Fruit fly (Drosophila melanogaster): ENCODE data around the gene Muc11A.

Gene Muc11A

dm6 chrX:12017815-12018439 lies 41.7 kb upstream of the Muc11A start, which contains the start of gene Chrac-16:
Gene Chrac-16 (minus strand): TSS chrX:12017961.
- TF ChIP-seq CG14711 (tag; optimal IDR thresholded peaks at IDR 0.05) (no peak), Mnt (GFP tag; optimal IDR thresholded peaks at IDR 0.05) (no peak), CG7101 (tag; optimal IDR thresholded peaks at IDR 0.05) (no peak), kay (GFP tag; ENCODE audit: borderline replicate concordance) (no peak), Hr96 (GFP tag; optimal IDR thresholded peaks at IDR 0.05) (no peak)

dm6 chrX:12018440-12019101 lies 41.0 kb upstream of the Muc11A start, which contains the start of gene Lsm12a:
Gene Lsm12a (plus strand): TSS chrX:12018640.
- TF ChIP-seq Clk (GFP tag; optimal IDR thresholded peaks at IDR 0.05) (no peak), bab1 (GFP tag; optimal IDR thresholded peaks at IDR 0.05) (peak; percentile 4), cic (GFP tag; optimal IDR thresholded peaks at IDR 0.05) (no peak), CG1620 (GFP tag; optimal IDR thresholded peaks at IDR 0.05) (no peak), Crg-1 (GFP tag; optimal IDR thresholded peaks at IDR 0.05) (no peak), toe (GFP tag; optimal IDR thresholded peaks at IDR 0.05) (no peak), tj (GFP tag; optimal IDR thresholded peaks at IDR 0.05) (no peak), Mnt (GFP tag; optimal IDR thresholded peaks at IDR 0.05) (peak; percentile 31), kay (GFP tag; ENCODE audit: borderline replicate concordance) (no peak)

dm6 chrX:12020857-12021256 lies 38.7 kb upstream of the Muc11A start, which contains the start of gene Tango4:
Gene Tango4 (plus strand): TSS chrX:12021068.
- TF ChIP-seq CG5204 (GFP tag; optimal IDR thresholded peaks at IDR 0.05) (no peak), Clk (GFP tag; optimal IDR thresholded peaks at IDR 0.05) (no peak), cic (GFP tag; optimal IDR thresholded peaks at IDR 0.05) (no peak), CG12768 (GFP tag; optimal IDR thresholded peaks at IDR 0.05) (no peak)

dm6 chrX:12021750-12022149 lies 37.8 kb upstream of the Muc11A start:
- no peak for TF ChIP-seq cic (GFP tag; optimal IDR thresholded peaks at IDR 0.05)
- no peak for TF ChIP-seq kay (GFP tag; ENCODE audit: borderline replicate concordance)
- TF ChIP-seq CG5204 (GFP tag; optimal IDR thresholded peaks at IDR 0.05): no peak
- TF ChIP-seq Clk (GFP tag; optimal IDR thresholded peaks at IDR 0.05): no peak
- no peak for TF ChIP-seq CG1620 (GFP tag; optimal IDR thresholded peaks at IDR 0.05)
- TF ChIP-seq toe (GFP tag; optimal IDR thresholded peaks at IDR 0.05): no peak
- TF ChIP-seq bab1 (GFP tag; optimal IDR thresholded peaks at IDR 0.05): no peak
- TF ChIP-seq CG33017 (tag; optimal IDR thresholded peaks at IDR 0.05): no peak
- no peak for TF ChIP-seq Mnt (GFP tag; optimal IDR thresholded peaks at IDR 0.05)
- TF ChIP-seq Crg-1 (GFP tag; optimal IDR thresholded peaks at IDR 0.05): no peak
- TF ChIP-seq CG11617 (GFP tag; optimal IDR thresholded peaks at IDR 0.05): no peak
- TF ChIP-seq cnc (optimal IDR thresholded peaks at IDR 0.05): no peak
- TF ChIP-seq CG7101 (tag; optimal IDR thresholded peaks at IDR 0.05): no peak
- TF ChIP-seq Hr96 (GFP tag; optimal IDR thresholded peaks at IDR 0.05): no peak
- TF ChIP-seq ovo (GFP tag; optimal IDR thresholded peaks at IDR 0.05): no peak
- no peak for TF ChIP-seq tj (GFP tag; optimal IDR thresholded peaks at IDR 0.05)

dm6 chrX:12028825-12029514 lies 30.6 kb upstream of the Muc11A start, which contains the start of gene Usp7:
Gene Usp7 (minus strand): TSS chrX:12029032.
- TF ChIP-seq Mnt (GFP tag; optimal IDR thresholded peaks at IDR 0.05): peak; percentile 74
- TF ChIP-seq bab1 (GFP tag; optimal IDR thresholded peaks at IDR 0.05): peak; percentile 38
- no peak for TF ChIP-seq CG33017 (tag; optimal IDR thresholded peaks at IDR 0.05)

dm6 chrX:12031400-12031799 lies 28.2 kb upstream of the Muc11A start, which contains the start of gene Cyp311a1:
Gene Cyp311a1 (minus strand): TSS chrX:12031465.
- no peak for TF ChIP-seq Hr96 (GFP tag; optimal IDR thresholded peaks at IDR 0.05)
- no peak for TF ChIP-seq CG5204 (GFP tag; optimal IDR thresholded peaks at IDR 0.05)
- no peak for TF ChIP-seq kay (GFP tag; ENCODE audit: borderline replicate concordance)
- TF ChIP-seq cnc (optimal IDR thresholded peaks at IDR 0.05): no peak
- TF ChIP-seq Mnt (GFP tag; optimal IDR thresholded peaks at IDR 0.05): no peak
- TF ChIP-seq CG7101 (tag; optimal IDR thresholded peaks at IDR 0.05): peak; percentile 56
- no peak for TF ChIP-seq toe (GFP tag; optimal IDR thresholded peaks at IDR 0.05)
- TF ChIP-seq CG14711 (tag; optimal IDR thresholded peaks at IDR 0.05): peak; percentile 48
- no peak for TF ChIP-seq tj (GFP tag; optimal IDR thresholded peaks at IDR 0.05)
- TF ChIP-seq CG33017 (tag; optimal IDR thresholded peaks at IDR 0.05): peak; percentile 60
- TF ChIP-seq pad (GFP tag; optimal IDR thresholded peaks at IDR 0.05): no peak
- no peak for TF ChIP-seq bab1 (GFP tag; optimal IDR thresholded peaks at IDR 0.05)

dm6 chrX:12032136-12032682 lies 27.4 kb upstream of the Muc11A start, which contains the start of gene Cyp318a1:
Gene Cyp318a1 (plus strand): TSS chrX:12032632.
- TF ChIP-seq CG7101 (tag; optimal IDR thresholded peaks at IDR 0.05) (no peak), bab1 (GFP tag; optimal IDR thresholded peaks at IDR 0.05) (no peak), CG11617 (GFP tag; optimal IDR thresholded peaks at IDR 0.05) (no peak), Hr96 (GFP tag; optimal IDR thresholded peaks at IDR 0.05) (no peak), CG14711 (tag; optimal IDR thresholded peaks at IDR 0.05) (no peak), CG7045 (GFP tag; optimal IDR thresholded peaks at IDR 0.05) (no peak), tj (GFP tag; optimal IDR thresholded peaks at IDR 0.05) (no peak), ovo (GFP tag; optimal IDR thresholded peaks at IDR 0.05) (no peak), cnc (optimal IDR thresholded peaks at IDR 0.05) (no peak), CG12768 (GFP tag; optimal IDR thresholded peaks at IDR 0.05) (no peak), kay (GFP tag; ENCODE audit: borderline replicate concordance) (no peak), CG33017 (tag; optimal IDR thresholded peaks at IDR 0.05) (no peak), Clk (GFP tag; optimal IDR thresholded peaks at IDR 0.05) (no peak), CG5204 (GFP tag; optimal IDR thresholded peaks at IDR 0.05) (no peak), cic (GFP tag; optimal IDR thresholded peaks at IDR 0.05) (no peak), Crg-1 (GFP tag; optimal IDR thresholded peaks at IDR 0.05) (no peak), pad (GFP tag; optimal IDR thresholded peaks at IDR 0.05) (no peak), Mnt (GFP tag; optimal IDR thresholded peaks at IDR 0.05) (no peak), CG1620 (GFP tag; optimal IDR thresholded peaks at IDR 0.05) (no peak), toe (GFP tag; optimal IDR thresholded peaks at IDR 0.05) (no peak)

All from whole organism, adult.